Worm (Caenorhabditis elegans): ENCODE measurements around the gene Y9C2UA.1.

Gene Y9C2UA.1

DNA sequence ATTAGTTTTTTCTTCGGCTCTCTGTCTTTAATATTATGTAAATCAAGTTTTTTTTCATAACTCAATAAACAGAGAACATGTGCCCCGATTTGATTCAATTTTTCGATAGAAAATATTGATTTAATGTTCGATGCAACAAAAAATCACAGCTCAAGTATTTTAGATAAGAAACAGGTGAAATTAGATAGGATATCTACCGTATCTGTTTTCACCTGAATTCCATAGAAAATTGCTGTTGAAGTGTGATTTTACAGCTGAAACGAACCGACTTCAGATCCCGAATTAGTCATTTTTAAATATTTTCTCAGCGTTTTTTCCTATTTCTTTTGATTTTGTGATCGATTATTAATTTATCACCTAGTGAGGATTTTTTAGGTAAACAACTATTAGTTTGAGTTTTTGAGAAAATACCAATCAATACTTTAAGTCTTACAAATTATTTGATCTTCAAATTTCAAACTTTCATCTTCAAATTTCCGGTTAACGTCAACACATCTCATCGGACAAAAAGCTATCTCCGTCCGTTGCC lies at the start of gene Y9C2UA.1:
TSS of gene Y9C2UA.1 (plus strand) at position 479 of the 529 bp plus-strand sequence.
- peak; percentile 90 for TF ChIP-seq hlh-4 (tag; optimal IDR thresholded peaks at IDR 0.05)
- TF ChIP-seq ztf-4 (tag; optimal IDR thresholded peaks at IDR 0.05): no peak
- peak; percentile 21 for TF ChIP-seq nhr-47 (tag; optimal IDR thresholded peaks at IDR 0.05)
- TF ChIP-seq fkh-8 (tag; optimal IDR thresholded peaks at IDR 0.05): peak; percentile 29

- TF ChIP-seq rnt-1 (tag; optimal IDR thresholded peaks at IDR 0.05) (no peak), nhr-85 (tag) (peak; percentile 56), elt-3 (tag; optimal IDR thresholded peaks at IDR 0.05) (peak in 1 of 6 experiments; percentile 18), ceh-90 (tag; optimal IDR thresholded peaks at IDR 0.05) (no peak), nhr-71 (tag; optimal IDR thresholded peaks at IDR 0.05) (peak; percentile 0), egl-27 (tag; optimal IDR thresholded peaks at IDR 0.05) (no peak), nhr-28 (tag; optimal IDR thresholded peaks at IDR 0.05) (no peak), dpl-1 (GFP tag; optimal IDR thresholded peaks at IDR 0.05) (no peak), ces-1 (GFP tag; optimal IDR thresholded peaks at IDR 0.05) (no peak), lir-3 (tag; optimal IDR thresholded peaks at IDR 0.05; ENCODE audit: poor library complexity) (no peak), aly-2 (tag; optimal IDR thresholded peaks at IDR 0.05) (no peak), ceh-88 (GFP tag; IDR thresholded peaks at IDR 0.05) (no peak), ceh-63 (GFP tag; optimal IDR thresholded peaks at IDR 0.05) (no peak), nhr-237 (tag; optimal IDR thresholded peaks at IDR 0.05) (no peak), lin-14 (GFP tag; optimal IDR thresholded peaks at IDR 0.05) (peak; percentile 22), hpl-2 (GFP tag; optimal IDR thresholded peaks at IDR 0.05) (no peak), pqm-1 (tag; optimal IDR thresholded peaks at IDR 0.05) (no peak), irx-1 (tag; optimal IDR thresholded peaks at IDR 0.05) (no peak), ceh-82 (tag; optimal IDR thresholded peaks at IDR 0.05) (no peak), fkh-10 (GFP tag; optimal IDR thresholded peaks at IDR 0.05) (no peak), C16A3.4 (tag; optimal IDR thresholded peaks at IDR 0.05) (no peak), grh-1 (GFP tag; IDR thresholded peaks at IDR 0.05) (no peak), dsc-1 (tag; optimal IDR thresholded peaks at IDR 0.05) (no peak), unc-86 (tag; optimal IDR thresholded peaks at IDR 0.05) (no peak), unc-30 (tag; optimal IDR thresholded peaks at IDR 0.05) (no peak), tbx-2 (tag; optimal IDR thresholded peaks at IDR 0.05) (no peak), xbp-1 (tag; optimal IDR thresholded peaks at IDR 0.05) (no peak), fkh-8 (tag; optimal IDR thresholded peaks at IDR 0.05) (no peak), nhr-19 (GFP tag; conservative IDR thresholded peaks at IDR 0.05) (no peak), mdl-1 (tag; optimal IDR thresholded peaks at IDR 0.05) (no peak), vab-15 (tag; optimal IDR thresholded peaks at IDR 0.05) (peak; percentile 22), lin-35 (GFP tag; optimal IDR thresholded peaks at IDR 0.05) (peak in 1 of 2 experiments; percentile 22), nhr-12 (tag; optimal IDR thresholded peaks at IDR 0.05) (no peak), pax-3 (tag; optimal IDR thresholded peaks at IDR 0.05) (no peak), elt-2 (tag; optimal IDR thresholded peaks at IDR 0.05) (peak; percentile 48)
Measured at ce11 chrII:9092910-9093309, 46.5 kb upstream of the Y9C2UA.1 start.

DNA sequence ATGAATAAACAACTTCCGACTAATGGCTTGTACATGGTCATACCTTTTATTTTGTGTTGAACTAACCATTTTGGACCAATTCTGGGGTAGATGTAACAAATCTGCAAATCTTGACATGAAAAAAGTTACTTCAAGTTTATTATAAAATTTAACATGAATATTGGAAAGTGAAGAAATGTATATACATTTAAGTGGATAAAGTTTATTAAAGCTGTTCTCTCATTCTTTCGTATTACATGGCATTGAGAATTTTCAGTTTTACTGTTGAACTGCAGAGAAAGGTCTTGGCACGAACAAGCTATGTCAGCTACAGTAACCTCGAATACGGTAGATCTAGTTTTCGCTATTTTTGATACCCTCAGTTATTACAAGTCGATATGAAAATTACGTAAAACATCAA lies 45.9 kb upstream of the Y9C2UA.1 start, which contains the start of gene C07H4.1:
TSS of gene C07H4.1 (minus strand) at position 101 of the 400 bp plus-strand sequence.
- TF ChIP-seq irx-1 (tag; optimal IDR thresholded peaks at IDR 0.05): no peak
